Worm (Caenorhabditis elegans) whole organism, L1 larva: Measurements from ENCODE around the gene F42A10.5.

Experiments used
- C04F5.9 ChIP-seq: sonication (generic microtip); optimal IDR thresholded peaks from 2 replicates; lab custom pipeline; 2016; ENCODE audit warnings: missing genetic modification characterization, missing compliant biosample characterization
- C34B4.2 ChIP-seq: sonication (generic microtip); optimal IDR thresholded peaks from 2 replicates; lab custom pipeline; 2017; ENCODE audit warnings: mild to moderate bottlenecking, missing genetic modification characterization, missing compliant biosample characterization
- Y116A8C.19 ChIP-seq: sonication (generic microtip); optimal IDR thresholded peaks from 2 replicates; lab custom pipeline; 2016; ENCODE audit warnings: missing compliant biosample characterization, missing genetic modification characterization, borderline replicate concordance
- aha-1 ChIP-seq: fragments of 150-350 bp; optimal IDR thresholded peaks from 2 replicates; lab custom pipeline; 2014; ENCODE audit warnings: missing biosample characterization, missing genetic modification characterization
- alr-1 ChIP-seq: fragments of 200-800 bp; sonication (Bioruptor generic); optimal IDR thresholded peaks from 2 replicates; lab custom pipeline; 2018; ENCODE audit warnings: borderline replicate concordance, mild to moderate bottlenecking, missing genetic modification characterization, missing compliant biosample characterization
- aly-2 ChIP-seq: fragments of 150-350 bp; optimal IDR thresholded peaks from 2 replicates; lab custom pipeline; 2014; ENCODE audit warnings: missing biosample characterization, missing genetic modification characterization
- ama-1 ChIP-seq: fragments of 150-350 bp; optimal IDR thresholded peaks from 2 replicates; lab custom pipeline; 2014
- ceh-63 ChIP-seq: fragments of 200-800 bp; sonication (Bioruptor generic); optimal IDR thresholded peaks from 2 replicates; lab custom pipeline; 2018; ENCODE audit warnings: mild to moderate bottlenecking, missing genetic modification characterization, missing compliant biosample characterization
- ceh-88 ChIP-seq: fragments of 200-800 bp; sonication (Bioruptor generic); IDR thresholded peaks from 2 replicates; pipeline ENCODE4 v1.3.6; 2022; ENCODE audit warnings: missing genetic modification characterization, missing compliant biosample characterization
- ceh-90 ChIP-seq: sonication (generic microtip); optimal IDR thresholded peaks from 2 replicates; lab custom pipeline; 2016; ENCODE audit warnings: missing genetic modification characterization, missing compliant biosample characterization
- ces-1 ChIP-seq: fragments of 150-350 bp; optimal IDR thresholded peaks from 2 replicates; lab custom pipeline; 2014; ENCODE audit warnings: missing biosample characterization, missing genetic modification reagents, missing genetic modification characterization
- dsc-1 ChIP-seq: sonication (generic microtip); optimal IDR thresholded peaks from 2 replicates; lab custom pipeline; 2016; ENCODE audit warnings: mild to moderate bottlenecking, missing genetic modification characterization, missing compliant biosample characterization
- efl-3 ChIP-seq: fragments of 200-800 bp; sonication (Bioruptor generic); optimal IDR thresholded peaks from 2 replicates; lab custom pipeline; 2018; ENCODE audit warnings: mild to moderate bottlenecking, missing genetic modification characterization, missing compliant biosample characterization
- egl-27 ChIP-seq, 2 experiments: fragments of 150-350 bp in 1 of 2; sonication (generic microtip); optimal IDR thresholded peaks; 3 replicates each; lab custom pipeline; 2017 to 2018; ENCODE audit warnings: missing biosample characterization in 2 of 2, missing genetic modification characterization in 2 of 2, missing genetic modification reagents in 2 of 2
- elt-2 ChIP-seq: sonication (generic microtip); optimal IDR thresholded peaks from 2 replicates; lab custom pipeline; 2016; ENCODE audit warnings: missing genetic modification characterization, mild to moderate bottlenecking, inconsistent platforms, missing compliant biosample characterization, missing genetic modification reagents
- ets-5 ChIP-seq: fragments of 200-800 bp; sonication (Bioruptor generic); IDR thresholded peaks from 2 replicates; pipeline ENCODE4 v1.3.6; 2022; ENCODE audit warnings: missing genetic modification characterization, missing compliant biosample characterization
- fkh-10 ChIP-seq: sonication (generic microtip); optimal IDR thresholded peaks from 2 replicates; lab custom pipeline; 2017; ENCODE audit warnings: missing biosample characterization, missing genetic modification reagents, missing genetic modification characterization
- fkh-8 ChIP-seq: sonication (generic microtip); optimal IDR thresholded peaks from 2 replicates; lab custom pipeline; 2016; ENCODE audit warnings: mild to moderate bottlenecking, missing genetic modification characterization, missing compliant biosample characterization
- grh-1 ChIP-seq: fragments of 200-800 bp; sonication (Bioruptor generic); IDR thresholded peaks from 2 replicates; pipeline ENCODE4 v1.3.6; 2022; ENCODE audit warnings: missing genetic modification reagents, missing genetic modification characterization, missing compliant biosample characterization
- hpl-2 ChIP-seq: fragments of 150-350 bp; optimal IDR thresholded peaks from 2 replicates; lab custom pipeline; 2014; ENCODE audit warnings: missing biosample characterization, missing genetic modification reagents, missing genetic modification characterization
- irx-1 ChIP-seq: sonication (generic microtip); optimal IDR thresholded peaks from 2 replicates; lab custom pipeline; 2016; ENCODE audit warnings: missing genetic modification characterization, missing compliant biosample characterization
- isw-1 ChIP-seq: fragments of 200-800 bp; sonication (Bioruptor generic); IDR thresholded peaks from 2 replicates; pipeline ENCODE4 v1.3.6; 2022; ENCODE audit warnings: missing genetic modification characterization, missing compliant biosample characterization
- lin-13 ChIP-seq: fragments of 150-350 bp; optimal IDR thresholded peaks from 2 replicates; lab custom pipeline; 2014; ENCODE audit warnings: missing biosample characterization, missing genetic modification reagents, missing genetic modification characterization
- lin-14 ChIP-seq: fragments of 200-800 bp; sonication (Bioruptor generic); optimal IDR thresholded peaks from 2 replicates; lab custom pipeline; 2018; ENCODE audit warnings: mild to moderate bottlenecking, missing genetic modification characterization, moderate library complexity, missing compliant biosample characterization
- lin-15B ChIP-seq: fragments of 150-350 bp; sonication (generic microtip); optimal IDR thresholded peaks from 3 replicates; lab custom pipeline; 2014; ENCODE audit warnings: missing biosample characterization, missing genetic modification characterization
- lir-3 ChIP-seq: sonication (generic microtip); optimal IDR thresholded peaks from 2 replicates; lab custom pipeline; 2016; ENCODE audit warnings: mild to moderate bottlenecking, missing genetic modification characterization, moderate library complexity, missing compliant biosample characterization; ENCODE audit not compliant: poor library complexity
- lsy-2 ChIP-seq, 2 experiments: fragments of 150-350 bp; optimal IDR thresholded peaks; 2 replicates each; lab custom pipeline; 2014; ENCODE audit warnings: missing biosample characterization in 2 of 2, missing genetic modification characterization in 2 of 2
- mdl-1 ChIP-seq, 2 experiments: fragments of 150-350 bp; optimal IDR thresholded peaks; 2 replicates each; lab custom pipeline; 2014 to 2017; ENCODE audit warnings: missing biosample characterization in 2 of 2, missing genetic modification characterization in 2 of 2, inconsistent platforms in 1 of 2
- mef-2 ChIP-seq: fragments of 150-350 bp; optimal IDR thresholded peaks from 2 replicates; lab custom pipeline; 2014; ENCODE audit warnings: missing biosample characterization, missing genetic modification characterization
- mep-1 ChIP-seq: fragments of 150-350 bp; optimal IDR thresholded peaks from 2 replicates; lab custom pipeline; 2014; ENCODE audit warnings: missing biosample characterization, missing genetic modification characterization
- nhr-12 ChIP-seq: sonication (generic microtip); optimal IDR thresholded peaks from 2 replicates; lab custom pipeline; 2017; ENCODE audit warnings: missing biosample characterization, missing genetic modification characterization
- nhr-19 ChIP-seq: fragments of 200-800 bp; sonication (Bioruptor generic); conservative IDR thresholded peaks from 2 replicates; pipeline ENCODE4 v1.3.6; 2022; ENCODE audit warnings: missing genetic modification characterization, missing compliant biosample characterization
- nhr-20 ChIP-seq: sonication (generic microtip); optimal IDR thresholded peaks from 2 replicates; lab custom pipeline; 2016; ENCODE audit warnings: mild to moderate bottlenecking, missing genetic modification characterization, missing compliant biosample characterization
- nhr-28 ChIP-seq: fragments of 150-350 bp; optimal IDR thresholded peaks from 2 replicates; lab custom pipeline; 2014; ENCODE audit warnings: missing biosample characterization, missing genetic modification characterization
- nhr-47 ChIP-seq: sonication (generic microtip); optimal IDR thresholded peaks from 2 replicates; lab custom pipeline; 2016; ENCODE audit warnings: mild to moderate bottlenecking, missing genetic modification characterization, moderate library complexity, missing compliant biosample characterization
- nhr-77 ChIP-seq: fragments of 150-350 bp; optimal IDR thresholded peaks from 2 replicates; lab custom pipeline; 2014; ENCODE audit warnings: missing biosample characterization, missing genetic modification characterization
- nhr-85 ChIP-seq: sonication (generic microtip); peaks from one replicate; lab custom pipeline; 2016; ENCODE audit warnings: missing genetic modification characterization, inconsistent platforms, missing compliant biosample characterization
- nhr-90 ChIP-seq: sonication (generic microtip); optimal IDR thresholded peaks from 2 replicates; lab custom pipeline; 2016; ENCODE audit warnings: mild to moderate bottlenecking, missing genetic modification characterization, missing compliant biosample characterization; ENCODE audit not compliant: poor library complexity
- pag-3 ChIP-seq: sonication (generic microtip); optimal IDR thresholded peaks from 2 replicates; lab custom pipeline; 2017; ENCODE audit warnings: missing genetic modification characterization, mild to moderate bottlenecking, missing compliant biosample characterization, antibody characterized with exemption, borderline replicate concordance; ENCODE audit not compliant: insufficient read depth
- pax-3 ChIP-seq: fragments of 200-800 bp; sonication (Bioruptor generic); optimal IDR thresholded peaks from 2 replicates; lab custom pipeline; 2018; ENCODE audit warnings: mild to moderate bottlenecking, missing genetic modification characterization, moderate library complexity, missing compliant biosample characterization
- pqm-1 ChIP-seq: sonication (generic microtip); optimal IDR thresholded peaks from 3 replicates; lab custom pipeline; 2017; ENCODE audit warnings: missing biosample characterization, missing genetic modification characterization
- snpc-4 ChIP-seq: fragments of 150-350 bp; optimal IDR thresholded peaks from 2 replicates; lab custom pipeline; 2014; ENCODE audit warnings: missing biosample characterization, missing genetic modification characterization
- snu-23 ChIP-seq: sonication (generic microtip); optimal IDR thresholded peaks from 2 replicates; lab custom pipeline; 2016; ENCODE audit warnings: missing genetic modification characterization, missing compliant biosample characterization
- sox-4 ChIP-seq: sonication (generic microtip); optimal IDR thresholded peaks from 2 replicates; lab custom pipeline; 2016; ENCODE audit warnings: missing genetic modification characterization, missing compliant biosample characterization
- tbx-2 ChIP-seq: sonication (generic microtip); optimal IDR thresholded peaks from 2 replicates; lab custom pipeline; 2016; ENCODE audit warnings: missing genetic modification characterization, missing compliant biosample characterization
- unc-130 ChIP-seq: fragments of 150-350 bp; optimal IDR thresholded peaks from 2 replicates; lab custom pipeline; 2017; ENCODE audit warnings: missing biosample characterization, missing genetic modification characterization, inconsistent platforms
- unc-30 ChIP-seq: sonication (generic microtip); optimal IDR thresholded peaks from 2 replicates; lab custom pipeline; 2017; ENCODE audit warnings: missing biosample characterization, missing genetic modification characterization
- unc-62 ChIP-seq: fragments of 150-350 bp; optimal IDR thresholded peaks from 2 replicates; lab custom pipeline; 2014; ENCODE audit warnings: missing biosample characterization, missing genetic modification reagents, missing genetic modification characterization
- unc-86 ChIP-seq: sonication (generic microtip); optimal IDR thresholded peaks from 2 replicates; lab custom pipeline; 2016; ENCODE audit warnings: missing genetic modification characterization, missing compliant biosample characterization
- vab-15 ChIP-seq: sonication (generic microtip); optimal IDR thresholded peaks from 2 replicates; lab custom pipeline; 2017; ENCODE audit warnings: missing genotype, mild to moderate bottlenecking, missing genetic modification characterization, missing compliant biosample characterization
- ztf-11 ChIP-seq, 2 experiments: sonication (generic microtip); optimal IDR thresholded peaks; 2 replicates each; lab custom pipeline; 2016 to 2017; ENCODE audit warnings: missing genetic modification characterization in 2 of 2, missing biosample characterization in 1 of 2, missing compliant biosample characterization in 1 of 2

The F42A10.5 gene

ce11 chrIII:6198378-6199234 is 25.3 kb upstream of the F42A10.5 start, which contains the start of the genes C23G10.7 and rpn-2:
Gene C23G10.7, minus strand, starts transcription at chrIII:6198414.
Gene rpn-2, plus strand, starts transcription at chrIII:6199184.
- TF ChIP-seq nhr-19 (GFP tag; lab: Robert Waterston, UW), result peak; percentile 72
- TF ChIP-seq C34B4.2 (tag; lab: Kevin White, UChicago), result no peak
- no peak for TF ChIP-seq pax-3
- no peak for TF ChIP-seq pag-3 (tag; lab: Kevin White, UChicago)
- peak; percentile 63 for TF ChIP-seq isw-1
- no peak for TF ChIP-seq efl-3 (GFP tag; lab: Kevin White, UChicago)
- no peak for TF ChIP-seq ceh-63 (GFP tag; lab: Kevin White, UChicago)
- no peak for TF ChIP-seq pqm-1 (tag; lab: Kevin White, UChicago)
- peak; percentile 80 for TF ChIP-seq nhr-47 (tag; lab: Kevin White, UChicago)
- peak; percentile 47 for TF ChIP-seq nhr-77 (tag; lab: Kevin White, UChicago)
- peak; percentile 8; the same call in 1 of the 2 replicates for TF ChIP-seq grh-1 (GFP tag; lab: Robert Waterston, UW)
- no peak for TF ChIP-seq aly-2 (tag; lab: Kevin White, UChicago)
- TF ChIP-seq ztf-11 (tag; optimal IDR thresholded peaks at IDR 0.05; lab: Kevin White, UChicago), result no peak
- no peak for TF ChIP-seq ceh-90 (tag; lab: Kevin White, UChicago)
- TF ChIP-seq nhr-28, result no peak
- TF ChIP-seq mep-1 (tag; lab: Kevin White, UChicago), result peak; percentile 90
- TF ChIP-seq snpc-4, result peak; percentile 31
- peak; percentile 24 for TF ChIP-seq elt-2
- TF ChIP-seq nhr-12 (tag; lab: Kevin White, UChicago), result no peak
- peak; percentile 73 for TF ChIP-seq tbx-2 (tag; lab: Kevin White, UChicago)
- TF ChIP-seq C04F5.9, result peak; percentile 36
- TF ChIP-seq ces-1 (GFP tag; lab: Kevin White, UChicago), result no peak
- no peak for TF ChIP-seq lin-15B (tag; lab: Kevin White, UChicago)
- peak; percentile 83 to 86 for TF ChIP-seq lsy-2 (tag; optimal IDR thresholded peaks at IDR 0.05; lab: Kevin White, UChicago)
- peak; percentile 61 for TF ChIP-seq unc-86
- peak; percentile 72 for TF ChIP-seq nhr-20 (tag; lab: Kevin White, UChicago)
- TF ChIP-seq ceh-88 (GFP tag; lab: Robert Waterston, UW), result no peak
- TF ChIP-seq sox-4 (tag; lab: Kevin White, UChicago), result no peak
- TF ChIP-seq mdl-1 (tag; optimal IDR thresholded peaks at IDR 0.05; lab: Kevin White, UChicago), result peak in 1 of 2 experiments; percentile 55
- TF ChIP-seq ama-1 (lab: Kevin White, UChicago), result peak; percentile 14
- no peak for TF ChIP-seq vab-15
- TF ChIP-seq fkh-10 (GFP tag; lab: Kevin White, UChicago), result peak; percentile 20
- peak; percentile 1 for TF ChIP-seq lir-3 (tag; lab: Kevin White, UChicago)
- no peak for TF ChIP-seq unc-62
- peak; percentile 71 for TF ChIP-seq dsc-1 (tag; lab: Kevin White, UChicago)
- TF ChIP-seq alr-1 (tag; lab: Kevin White, UChicago), result no peak
- TF ChIP-seq snu-23 (GFP tag; lab: Kevin White, UChicago), result peak; percentile 78
- TF ChIP-seq hpl-2 (GFP tag; lab: Kevin White, UChicago), result no peak
- TF ChIP-seq unc-130, result no peak
- no peak for TF ChIP-seq egl-27 (tag; optimal IDR thresholded peaks at IDR 0.05; lab: Kevin White, UChicago)
- no peak for TF ChIP-seq unc-30 (tag; lab: Kevin White, UChicago)
- TF ChIP-seq fkh-8 (tag; lab: Kevin White, UChicago), result peak; percentile 44
- peak; percentile 62 for TF ChIP-seq nhr-90 (tag; lab: Kevin White, UChicago)
- TF ChIP-seq lin-13, result peak; percentile 66
- TF ChIP-seq Y116A8C.19, result no peak
- TF ChIP-seq aha-1 (tag; lab: Kevin White, UChicago), result no peak
- no peak for TF ChIP-seq ets-5 (GFP tag; lab: Robert Waterston, UW)
- TF ChIP-seq lin-14 (GFP tag; lab: Kevin White, UChicago), result peak; percentile 64
- peak; percentile 49 for TF ChIP-seq irx-1 (tag; lab: Kevin White, UChicago)
- peak; percentile 81 for TF ChIP-seq nhr-85 (tag; lab: Kevin White, UChicago)
- TF ChIP-seq mef-2 (tag; lab: Kevin White, UChicago), result no peak
